Worm (Caenorhabditis elegans): ENCODE measurements around the gene fbxa-22.

- no peak for TF ChIP-seq nhr-11 (tag; optimal IDR thresholded peaks at IDR 0.05)
- no peak for TF ChIP-seq ceh-14 (tag; optimal IDR thresholded peaks at IDR 0.05)
- TF ChIP-seq ceh-19 (GFP tag; optimal IDR thresholded peaks at IDR 0.05) = no peak
- TF ChIP-seq pag-3 (tag; optimal IDR thresholded peaks at IDR 0.05; ENCODE audit: borderline replicate concordance) = no peak
- TF ChIP-seq ceh-45 (GFP tag; IDR thresholded peaks at IDR 0.05) = no peak
- TF ChIP-seq T23F11.4 (GFP tag; optimal IDR thresholded peaks at IDR 0.05) = no peak
- TF ChIP-seq ceh-18 (tag; optimal IDR thresholded peaks at IDR 0.05) = no peak
- no peak for TF ChIP-seq unc-86 (tag; optimal IDR thresholded peaks at IDR 0.05)
- TF ChIP-seq pha-4 (tag; optimal IDR thresholded peaks at IDR 0.05) = no peak
- no peak for TF ChIP-seq hlh-6 (tag; optimal IDR thresholded peaks at IDR 0.05)
- no peak for TF ChIP-seq ama-1 (optimal IDR thresholded peaks at IDR 0.05)
- TF ChIP-seq eyg-1 (tag; optimal IDR thresholded peaks at IDR 0.05) = no peak
These were observed 49.6 kb upstream of the fbxa-22 start for ce11 chrIII:888983-889549.

All from whole organism, late embryonic.